Fruit fly (Drosophila melanogaster): ENCODE results near the gene CG11076.

dm6 chr4:1051271-1051670 is 19.7 kb upstream of the CG11076 start:
- no peak for TF ChIP-seq ovo (GFP tag; optimal IDR thresholded peaks at IDR 0.05)
- no peak for TF ChIP-seq CG5204 (GFP tag; optimal IDR thresholded peaks at IDR 0.05)
- no peak for TF ChIP-seq Mnt (GFP tag; optimal IDR thresholded peaks at IDR 0.05)
- TF ChIP-seq CG33017 (tag; optimal IDR thresholded peaks at IDR 0.05), result no peak
- peak; percentile 24 for TF ChIP-seq CG14711 (tag; optimal IDR thresholded peaks at IDR 0.05)
- TF ChIP-seq Hr96 (GFP tag; optimal IDR thresholded peaks at IDR 0.05), result no peak
- TF ChIP-seq tj (GFP tag; optimal IDR thresholded peaks at IDR 0.05), result no peak
